Worm (Caenorhabditis elegans): ENCODE results near the gene srh-308.
"Not testable (repeated sequence)": the region's sequence is repeated elsewhere in the genome, so short reads cannot be mapped to it uniquely, and the experiment has no call there.

Gene srh-308

ce11 chrV:14017476-14017875 lies at the start of gene srh-308:
Gene srh-308 (minus strand): TSS chrV:14017576.
- TF ChIP-seq unc-62 (GFP tag; optimal IDR thresholded peaks at IDR 0.05), result no peak

ce11 chrV:14064422-14064821 lies 47.0 kb upstream of the srh-308 start, which contains the start of gene D1086.21:
Gene D1086.21 (plus strand): TSS chrV:14064722.
- TF ChIP-seq unc-62 (GFP tag; optimal IDR thresholded peaks at IDR 0.05), result no peak

ce11 chrV:14063980-14064379 lies 46.6 kb upstream of the srh-308 start:
- no peak for TF ChIP-seq unc-62 (GFP tag; optimal IDR thresholded peaks at IDR 0.05)

ce11 chrV:14057540-14057939 lies 40.2 kb upstream of the srh-308 start, which contains the start of gene F58D12.3:
Gene F58D12.3 (plus strand): TSS chrV:14057840.
- no peak for TF ChIP-seq unc-62 (GFP tag; optimal IDR thresholded peaks at IDR 0.05)

ce11 chrV:14049274-14049673 lies 31.9 kb upstream of the srh-308 start, which contains the start of gene F58D12.1:
Gene F58D12.1 (plus strand): TSS chrV:14049574.
- TF ChIP-seq unc-62 (GFP tag; optimal IDR thresholded peaks at IDR 0.05), result not testable (repeated sequence)

ce11 chrV:14038328-14039084 lies 21.1 kb upstream of the srh-308 start, which contains the start of gene vps-39:
Gene vps-39 (minus strand): TSS chrV:14038378.
- TF ChIP-seq unc-62 (GFP tag; optimal IDR thresholded peaks at IDR 0.05), result not testable (repeated sequence)

- no peak for TF ChIP-seq unc-62 (GFP tag; optimal IDR thresholded peaks at IDR 0.05)
Measured at ce11 chrV:14033649-14034048, 16.3 kb upstream of the srh-308 start, which contains the start of gene ins-10. Gene ins-10 (plus strand): TSS chrV:14033949.

- TF ChIP-seq unc-62 (GFP tag; optimal IDR thresholded peaks at IDR 0.05), result no peak
Measured at ce11 chrV:14028256-14028743, 10.9 kb upstream of the srh-308 start.

- TF ChIP-seq unc-62 (GFP tag; optimal IDR thresholded peaks at IDR 0.05), result no peak
Measured at ce11 chrV:14027384-14027783, 10.0 kb upstream of the srh-308 start, which contains the start of gene T08G5.3. Gene T08G5.3 (minus strand): TSS chrV:14027484.

- TF ChIP-seq unc-62 (GFP tag; optimal IDR thresholded peaks at IDR 0.05), result no peak
Measured at ce11 chrV:14026194-14026593, 8.8 kb upstream of the srh-308 start, which contains the start of gene T08G5.2. Gene T08G5.2 (minus strand): TSS chrV:14026294.

- TF ChIP-seq unc-62 (GFP tag; optimal IDR thresholded peaks at IDR 0.05), result no peak
Measured at ce11 chrV:14023074-14023473, 5.7 kb upstream of the srh-308 start, which contains the start of gene T08G5.15. Gene T08G5.15 (minus strand): TSS chrV:14023174.

ce11 chrV:14018640-14019039 lies 1.3 kb upstream of the srh-308 start, which contains the start of the genes mtl-2 and T08G5.1:
Gene mtl-2 (minus strand): TSS chrV:14018673.
Gene T08G5.1 (plus strand): TSS chrV:14018766.
- TF ChIP-seq unc-62 (GFP tag; optimal IDR thresholded peaks at IDR 0.05), result no peak

ce11 chrV:14014395-14014794 lies 3.0 kb downstream of the srh-308 start, which contains the start of gene end-3:
Gene end-3 (plus strand): TSS chrV:14014695.
- no peak for TF ChIP-seq unc-62 (GFP tag; optimal IDR thresholded peaks at IDR 0.05)

- no peak for TF ChIP-seq unc-62 (GFP tag; optimal IDR thresholded peaks at IDR 0.05)
Measured at ce11 chrV:14013638-14014037, 3.7 kb downstream of the srh-308 start.

ce11 chrV:14012002-14012554 lies 5.3 kb downstream of the srh-308 start, which contains the start of the genes ddx-17 and aip-1:
Gene ddx-17 (minus strand): TSS chrV:14012052.
Gene aip-1 (plus strand): TSS chrV:14012333.
- no peak for TF ChIP-seq unc-62 (GFP tag; optimal IDR thresholded peaks at IDR 0.05)

ce11 chrV:14011427-14011826 lies 5.9 kb downstream of the srh-308 start:
- TF ChIP-seq unc-62 (GFP tag; optimal IDR thresholded peaks at IDR 0.05), result no peak
